Worm (Caenorhabditis elegans) whole organism, L4 larva: Measurements from ENCODE around the gene pals-18.
"Not testable (repeated sequence)": the region's sequence is repeated elsewhere in the genome, so short reads cannot be mapped to it uniquely, and the experiment has no call there.

Source experiments
- D1046.2 ChIP-seq: fragments of 200-800 bp; sonication (Bioruptor generic); IDR thresholded peaks from 2 replicates; pipeline ENCODE4 v1.3.6; 2022; ENCODE audit warnings: missing genetic modification characterization, missing compliant biosample characterization
- T26A8.4 ChIP-seq: fragments of 200-800 bp; sonication (Bioruptor generic); IDR thresholded peaks from 2 replicates; pipeline ENCODE4 v1.3.6; 2022; ENCODE audit warnings: missing genetic modification characterization, missing compliant biosample characterization
- Y105C5A.15 ChIP-seq: fragments of 200-800 bp; sonication (Bioruptor generic); IDR thresholded peaks from 2 replicates; pipeline ENCODE4 v1.3.6; 2022; ENCODE audit warnings: missing genetic modification characterization, missing compliant biosample characterization
- ZK546.5 ChIP-seq, 2 experiments: sonication (generic microtip); optimal IDR thresholded peaks; 2 replicates each; lab custom pipeline; 2017; ENCODE audit warnings: missing biosample characterization in 2 of 2, missing genetic modification characterization in 2 of 2
- arid-1 ChIP-seq: fragments of 200-800 bp; sonication (Bioruptor generic); conservative IDR thresholded peaks from 2 replicates; pipeline ENCODE4 v1.3.6; 2022; ENCODE audit warnings: missing genetic modification reagents, missing genetic modification characterization, missing compliant biosample characterization
- attf-4 ChIP-seq: sonication (generic microtip); optimal IDR thresholded peaks from 3 replicates; lab custom pipeline; 2017; ENCODE audit warnings: missing biosample characterization, missing genetic modification characterization
- ceh-62 ChIP-seq: sonication (generic microtip); optimal IDR thresholded peaks from 2 replicates; lab custom pipeline; 2017; ENCODE audit warnings: missing biosample characterization, missing genetic modification characterization
- ceh-82 ChIP-seq: sonication (generic microtip); optimal IDR thresholded peaks from 2 replicates; lab custom pipeline; 2017; ENCODE audit warnings: missing biosample characterization, missing genetic modification characterization
- cey-2 ChIP-seq: sonication (generic microtip); optimal IDR thresholded peaks from 3 replicates; lab custom pipeline; 2017; ENCODE audit warnings: missing genetic modification characterization, mild to moderate bottlenecking, missing compliant biosample characterization, antibody characterized with exemption, borderline replicate concordance; ENCODE audit not compliant: insufficient read depth
- daf-12 ChIP-seq: fragments of 150-350 bp; optimal IDR thresholded peaks from 2 replicates; lab custom pipeline; 2014; ENCODE audit warnings: missing biosample characterization, missing genetic modification reagents, missing genetic modification characterization
- daf-19 ChIP-seq: fragments of 200-800 bp; sonication (Bioruptor generic); conservative IDR thresholded peaks from 2 replicates; pipeline ENCODE4 v1.3.6; 2022; ENCODE audit warnings: missing genetic modification characterization, missing compliant biosample characterization
- daf-8 ChIP-seq: fragments of 200-800 bp; sonication (Bioruptor generic); IDR thresholded peaks from 2 replicates; pipeline ENCODE4 v1.3.6; 2022; ENCODE audit warnings: missing genetic modification characterization, missing compliant biosample characterization
- dpl-1 ChIP-seq: fragments of 150-350 bp; optimal IDR thresholded peaks from 2 replicates; lab custom pipeline; 2014; ENCODE audit warnings: missing biosample characterization, missing genetic modification reagents, missing genetic modification characterization
- duxl-1 ChIP-seq: sonication (generic microtip); optimal IDR thresholded peaks from 2 replicates; lab custom pipeline; 2016; ENCODE audit warnings: mild to moderate bottlenecking, missing genetic modification characterization, moderate library complexity, missing compliant biosample characterization; ENCODE audit not compliant: poor library complexity
- egl-27 ChIP-seq: sonication (generic microtip); optimal IDR thresholded peaks from 3 replicates; lab custom pipeline; 2017; ENCODE audit warnings: missing biosample characterization, missing genetic modification reagents, missing genetic modification characterization
- hlh-11 ChIP-seq: fragments of 200-800 bp; sonication (Bioruptor generic); optimal IDR thresholded peaks from 2 replicates; lab custom pipeline; 2018; ENCODE audit warnings: mild to moderate bottlenecking, missing genetic modification characterization, missing compliant biosample characterization
- hlh-30 ChIP-seq: sonication (generic microtip); optimal IDR thresholded peaks from 2 replicates; lab custom pipeline; 2017; ENCODE audit warnings: antibody characterized with exemption, mild to moderate bottlenecking, missing genetic modification characterization, missing compliant biosample characterization; ENCODE audit not compliant: insufficient read depth
- jun-1 ChIP-seq: fragments of 150-350 bp; optimal IDR thresholded peaks from 2 replicates; lab custom pipeline; 2014; ENCODE audit warnings: missing biosample characterization, missing genetic modification reagents, missing genetic modification characterization
- lim-7 ChIP-seq: fragments of 200-800 bp; sonication (Bioruptor generic); IDR thresholded peaks from 2 replicates; pipeline ENCODE4 v1.3.6; 2022; ENCODE audit warnings: missing genetic modification characterization, missing compliant biosample characterization
- lin-38 ChIP-seq: fragments of 200-800 bp; sonication (Bioruptor generic); IDR thresholded peaks from 2 replicates; pipeline ENCODE4 v1.3.6; 2022; ENCODE audit warnings: missing genetic modification reagents, missing genetic modification characterization, missing compliant biosample characterization
- lin-39 ChIP-seq: fragments of 150-350 bp; optimal IDR thresholded peaks from 2 replicates; lab custom pipeline; 2014; ENCODE audit warnings: missing biosample characterization, missing genetic modification reagents, missing genetic modification characterization
- lir-3 ChIP-seq: sonication (generic microtip); optimal IDR thresholded peaks from 2 replicates; lab custom pipeline; 2016; ENCODE audit warnings: mild to moderate bottlenecking, missing genetic modification characterization, missing compliant biosample characterization
- lsy-2 ChIP-seq, 2 experiments: fragments of 150-350 bp in 1 of 2; sonication (generic microtip) in 1 of 2; optimal IDR thresholded peaks; 2 replicates each; lab custom pipeline; 2014 to 2017; ENCODE audit warnings: missing biosample characterization in 2 of 2, missing genetic modification characterization in 2 of 2
- madf-5 ChIP-seq, 2 experiments: fragments of 200-800 bp; sonication (Bioruptor generic); IDR thresholded peaks; 2 replicates each; pipeline ENCODE4 v1.3.6; 2022; ENCODE audit warnings: missing compliant biosample characterization in 2 of 2, missing genetic modification characterization in 2 of 2
- mep-1 ChIP-seq: fragments of 150-350 bp; sonication (generic microtip); optimal IDR thresholded peaks from 3 replicates; lab custom pipeline; 2014; ENCODE audit warnings: missing biosample characterization, missing genetic modification characterization
- nhr-25 ChIP-seq: sonication (generic microtip); optimal IDR thresholded peaks from 2 replicates; lab custom pipeline; 2017; ENCODE audit warnings: missing genetic modification characterization, mild to moderate bottlenecking, missing compliant biosample characterization, antibody characterized with exemption, moderate library complexity, borderline replicate concordance; ENCODE audit not compliant: insufficient read depth
- nhr-41 ChIP-seq: fragments of 200-800 bp; sonication (Bioruptor generic); IDR thresholded peaks from 2 replicates; pipeline ENCODE4 v1.3.6; 2022; ENCODE audit warnings: missing genetic modification reagents, missing genetic modification characterization, missing compliant biosample characterization
- nhr-76 ChIP-seq: fragments of 150-350 bp; optimal IDR thresholded peaks from 2 replicates; lab custom pipeline; 2014; ENCODE audit warnings: missing biosample characterization, missing genetic modification characterization
- pha-4 ChIP-seq, 2 experiments: fragments of 150-350 bp in 1 of 2; fragments of 200-800 bp in 1 of 2; sonication (Bioruptor generic) in 1 of 2; IDR thresholded peaks in 1 of 2; optimal IDR thresholded peaks in 1 of 2; 2 replicates each; pipeline versions ENCODE4 v1.3.6 to Lab custom; 2014 to 2022; ENCODE audit warnings: missing genetic modification characterization in 2 of 2, missing genetic modification reagents in 2 of 2, missing biosample characterization in 1 of 2, missing compliant biosample characterization in 1 of 2
- php-3 ChIP-seq: fragments of 200-800 bp; sonication (Bioruptor generic); IDR thresholded peaks from 2 replicates; pipeline ENCODE4 v1.3.6; 2022; ENCODE audit warnings: missing genetic modification reagents, missing genetic modification characterization, missing compliant biosample characterization
- sdz-12 ChIP-seq: fragments of 200-800 bp; sonication (Bioruptor generic); optimal IDR thresholded peaks from 2 replicates; lab custom pipeline; 2018; ENCODE audit warnings: mild to moderate bottlenecking, missing genetic modification characterization, missing compliant biosample characterization
- snpc-4 ChIP-seq: fragments of 150-350 bp; optimal IDR thresholded peaks from 2 replicates; lab custom pipeline; 2014; ENCODE audit warnings: missing biosample characterization, missing genetic modification characterization
- spr-1 ChIP-seq: sonication (generic microtip); optimal IDR thresholded peaks from 2 replicates; lab custom pipeline; 2016; ENCODE audit warnings: mild to moderate bottlenecking, missing genetic modification characterization, missing compliant biosample characterization
- tag-97 ChIP-seq: fragments of 200-800 bp; sonication (Bioruptor generic); IDR thresholded peaks from 2 replicates; pipeline ENCODE4 v1.3.6; 2022; ENCODE audit warnings: missing genetic modification characterization, missing compliant biosample characterization
- unc-130 ChIP-seq: sonication (generic microtip); optimal IDR thresholded peaks from 2 replicates; lab custom pipeline; 2016; ENCODE audit warnings: missing genetic modification reagents, missing genetic modification characterization, missing compliant biosample characterization
- unc-39 ChIP-seq: sonication (generic microtip); optimal IDR thresholded peaks from 2 replicates; lab custom pipeline; 2017; ENCODE audit warnings: missing biosample characterization, missing genetic modification characterization
- zag-1 ChIP-seq: fragments of 150-350 bp; optimal IDR thresholded peaks from 2 replicates; lab custom pipeline; 2014; ENCODE audit warnings: missing biosample characterization, missing genetic modification characterization
- zfp-2 ChIP-seq: sonication (generic microtip); optimal IDR thresholded peaks from 2 replicates; lab custom pipeline; 2016; ENCODE audit warnings: mild to moderate bottlenecking, missing genetic modification characterization, missing compliant biosample characterization
- zfp-3 ChIP-seq: fragments of 200-800 bp; sonication (Bioruptor generic); conservative IDR thresholded peaks from 2 replicates; pipeline ENCODE4 v1.3.6; 2022; ENCODE audit warnings: missing genetic modification reagents, missing genetic modification characterization, missing compliant biosample characterization
- zip-11 ChIP-seq: fragments of 200-800 bp; sonication (Bioruptor generic); IDR thresholded peaks from 2 replicates; pipeline ENCODE4 v1.3.6; 2022; ENCODE audit warnings: missing genetic modification characterization, missing compliant biosample characterization
- zip-2 ChIP-seq: fragments of 150-350 bp; optimal IDR thresholded peaks from 2 replicates; lab custom pipeline; 2014; ENCODE audit warnings: missing biosample characterization, missing genetic modification characterization

Gene pals-18

ce11 chrIII:1403108-1403507, at the start of gene pals-18:
TSS of gene pals-18 (plus strand) at chrIII:1403408.
- no peak for TF ChIP-seq ceh-82 (tag; lab: Kevin White, UChicago)
- TF ChIP-seq nhr-76 = no peak
- no peak for TF ChIP-seq hlh-11 (tag; lab: Kevin White, UChicago)
- no peak for TF ChIP-seq madf-5 (GFP tag; IDR thresholded peaks at IDR 0.05; lab: Robert Waterston, UW)
- TF ChIP-seq zip-2 (tag; lab: Kevin White, UChicago) = no peak
- TF ChIP-seq unc-39 (tag; lab: Kevin White, UChicago) = no peak
- no peak for TF ChIP-seq lin-39
- no peak for TF ChIP-seq zfp-2 (tag; lab: Kevin White, UChicago)
- TF ChIP-seq spr-1 (tag; lab: Kevin White, UChicago) = no peak
- no peak for TF ChIP-seq nhr-41 (GFP tag; lab: Robert Waterston, UW)
- TF ChIP-seq T26A8.4 (GFP tag; lab: Robert Waterston, UW) = no peak
- no peak for TF ChIP-seq duxl-1 (tag; lab: Kevin White, UChicago)
- TF ChIP-seq php-3 (GFP tag; lab: Robert Waterston, UW) = no peak
- TF ChIP-seq snpc-4 (tag; lab: Kevin White, UChicago) = no peak

DNA sequence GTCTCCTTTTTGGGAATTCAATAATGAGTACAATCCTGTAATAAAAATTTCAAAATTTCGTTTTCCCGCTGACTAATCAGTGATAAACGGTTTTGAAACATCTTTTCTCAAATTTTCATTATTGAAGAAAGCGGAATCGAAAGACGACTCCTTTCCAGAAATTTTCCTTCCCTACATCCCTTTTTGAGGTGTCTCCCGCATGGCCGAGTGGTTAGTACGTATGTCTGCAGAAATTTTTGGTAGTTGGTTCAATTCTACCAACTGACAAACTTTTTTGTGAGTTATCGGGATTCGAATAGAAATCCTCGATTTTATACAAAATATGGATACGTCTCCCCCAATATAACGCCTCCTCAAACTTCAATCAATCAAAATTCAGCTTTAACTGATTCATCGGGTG, 48.7 kb upstream of the pals-18 start:
- 0 out of 2 replicates have a peak, but pooled peaks have one; percentile 59 for TF ChIP-seq lim-7
- TF ChIP-seq zfp-3 (GFP tag; lab: Robert Waterston, UW) = no peak
- TF ChIP-seq, all 104 proteins: peak for 1

DNA sequence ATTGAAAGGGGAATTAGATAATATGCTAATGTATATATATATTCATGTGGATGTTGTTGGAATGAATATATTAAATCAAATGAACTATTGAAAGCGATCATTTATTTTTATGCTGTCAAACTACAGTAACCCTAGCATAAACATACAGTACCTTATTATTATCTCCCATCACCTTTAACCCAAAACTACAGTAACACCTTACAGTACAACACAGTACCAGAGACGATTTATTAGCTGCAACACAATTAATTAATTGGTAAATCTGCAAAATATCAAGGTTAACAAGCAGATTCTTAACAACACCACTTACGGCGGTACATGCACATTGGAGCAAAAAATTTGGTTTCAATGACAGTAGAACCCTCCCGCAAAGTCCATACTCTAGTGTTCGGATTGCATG, 47.9 kb upstream of the pals-18 start, which contains the start of gene Y82E9BL.1:
Y82E9BL.1 (minus strand) TSS at position 101 of the 400 bp plus-strand sequence.
- no peak for TF ChIP-seq mep-1
- TF ChIP-seq pha-4 (GFP tag; IDR thresholded peaks at IDR 0.05; lab: Robert Waterston, UW) = no peak
- no peak for TF ChIP-seq pha-4 (tag; optimal IDR thresholded peaks at IDR 0.05; lab: Kevin White, UChicago)
- no peak for TF ChIP-seq arid-1
- no peak for TF ChIP-seq daf-8
- TF ChIP-seq ZK546.5 (tag; optimal IDR thresholded peaks at IDR 0.05; lab: Kevin White, UChicago) = no peak
- TF ChIP-seq D1046.2 (GFP tag; lab: Robert Waterston, UW) = no peak
- TF ChIP-seq lir-3 (tag; lab: Kevin White, UChicago) = no peak
- TF ChIP-seq attf-4 (tag; lab: Kevin White, UChicago) = no peak
- TF ChIP-seq tag-97 = no peak
- no peak for TF ChIP-seq php-3 (GFP tag; lab: Robert Waterston, UW)
- TF ChIP-seq ceh-62 (tag; lab: Kevin White, UChicago) = no peak
- no peak for TF ChIP-seq unc-130
- no peak for TF ChIP-seq nhr-76
- TF ChIP-seq ceh-82 (tag; lab: Kevin White, UChicago) = no peak
- TF ChIP-seq zag-1 (tag; lab: Kevin White, UChicago) = no peak

ce11 chrIII:1357973-1358372, 45.2 kb upstream of the pals-18 start, which contains the start of gene Y82E9BR.8:
TSS of gene Y82E9BR.8 (minus strand) at chrIII:1358073.
- not testable (repeated sequence) for TF ChIP-seq egl-27, cey-2, spr-1 (tag; lab: Kevin White, UChicago)

DNA sequence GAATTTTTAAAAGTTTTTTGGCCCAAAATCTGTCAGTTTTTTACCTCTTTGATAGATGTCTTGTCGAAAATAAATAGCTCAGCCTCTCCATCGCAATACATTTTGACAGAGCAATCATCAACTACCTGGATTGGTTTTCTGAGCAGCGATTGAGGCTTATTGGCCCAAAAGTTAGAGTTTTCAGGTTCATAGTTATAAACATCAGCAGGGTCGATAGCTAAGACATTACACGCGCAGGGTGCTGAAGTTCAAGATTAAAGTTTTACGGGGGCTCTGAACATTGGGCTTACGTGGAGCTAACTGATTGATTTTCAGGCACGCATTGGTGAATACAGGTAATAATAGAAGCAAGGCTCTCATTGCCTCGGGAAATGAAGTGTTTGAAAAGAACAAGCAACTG, 43.5 kb upstream of the pals-18 start, which contains the start of gene Y82E9BR.9:
Y82E9BR.9 (minus strand) TSS at position 101 of the 400 bp plus-strand sequence.
- TF ChIP-seq nhr-25 (tag; lab: Kevin White, UChicago) (no peak), lir-3 (tag; lab: Kevin White, UChicago) (no peak), jun-1 (tag; lab: Kevin White, UChicago) (no peak), lin-38 (no peak), hlh-30 (tag; lab: Kevin White, UChicago) (no peak), pha-4 (GFP tag; IDR thresholded peaks at IDR 0.05; lab: Robert Waterston, UW) (no peak), pha-4 (tag; optimal IDR thresholded peaks at IDR 0.05; lab: Kevin White, UChicago) (no peak), sdz-12 (no peak), lsy-2 (tag; optimal IDR thresholded peaks at IDR 0.05; lab: Kevin White, UChicago) (no peak), lim-7 (no peak), dpl-1 (GFP tag; lab: Kevin White, UChicago) (no peak), daf-19 (GFP tag; lab: Robert Waterston, UW) (no peak), Y105C5A.15 (no peak), daf-12 (no peak), zip-11 (no peak)
